Fruit fly (Drosophila melanogaster): ENCODE results near the gene spi.
A peak's percentile ranks its signal among the peaks of the same experiment; 100 is the strongest.

The spi gene

DNA sequence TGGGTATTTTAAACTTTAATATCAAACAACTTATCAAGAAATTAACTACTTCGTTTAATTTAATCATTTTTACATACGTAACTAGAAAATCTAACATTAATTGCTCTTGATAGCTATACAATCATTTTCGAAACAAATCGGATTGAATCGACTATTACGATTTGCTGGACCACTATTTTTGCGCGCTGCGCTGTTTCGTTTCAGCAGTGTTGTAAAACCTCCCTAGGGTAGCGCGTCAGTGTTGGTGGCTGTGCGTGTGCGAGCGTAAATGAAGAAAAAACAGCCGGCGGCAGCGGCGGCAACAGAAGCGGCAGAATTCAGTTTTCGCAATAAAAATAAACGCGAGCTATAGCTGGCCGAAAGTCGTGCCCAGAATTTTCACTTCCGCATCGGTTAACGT lies 43.9 kb downstream of the spi start, which contains the start of gene CG33116 (continued):
- peak; percentile 43 for TF ChIP-seq kah (GFP tag; optimal IDR thresholded peaks at IDR 0.05)
- peak; percentile 41 for TF ChIP-seq CG15479 (GFP tag; optimal IDR thresholded peaks at IDR 0.05)
- TF ChIP-seq NC2α (GFP tag; optimal IDR thresholded peaks at IDR 0.05): peak; percentile 76
- peak; percentile 81 for TF ChIP-seq CG12155 (GFP tag; optimal IDR thresholded peaks at IDR 0.05)
- TF ChIP-seq CG13287 (GFP tag; IDR thresholded peaks at IDR 0.05; ENCODE audit: partially characterized antibody): peak; percentile 54
- peak; percentile 78 for TF ChIP-seq seq (GFP tag; IDR thresholded peaks at IDR 0.05)
- TF ChIP-seq Jarid2 (GFP tag; optimal IDR thresholded peaks at IDR 0.05): peak; percentile 40
- TF ChIP-seq ATbp (GFP tag; optimal IDR thresholded peaks at IDR 0.05): peak; percentile 75
- peak; percentile 71 for TF ChIP-seq CG4617 (GFP tag; optimal IDR thresholded peaks at IDR 0.05; ENCODE audit: borderline replicate concordance)
- 0 out of 4 replicates have a peak, but pooled peaks have one; percentile 46 for TF ChIP-seq chinmo (GFP tag; IDR thresholded peaks at IDR 0.05; ENCODE audit: partially characterized antibody)
- peak; percentile 76 for TF ChIP-seq CG10209 (GFP tag; optimal IDR thresholded peaks at IDR 0.05)
- peak; percentile 23 for TF ChIP-seq pfk (GFP tag; optimal IDR thresholded peaks at IDR 0.05)
- TF ChIP-seq twi (tag; optimal IDR thresholded peaks at IDR 0.05): peak; percentile 64
- TF ChIP-seq br (optimal IDR thresholded peaks at IDR 0.05): no peak
- peak; percentile 76; the same call in 2 of the 3 replicates for TF ChIP-seq CG11695 (GFP tag; IDR thresholded peaks at IDR 0.05)
- TF ChIP-seq dmrt99B (tag; optimal IDR thresholded peaks at IDR 0.05): peak; percentile 86
- TF ChIP-seq fd64A (GFP tag; optimal IDR thresholded peaks at IDR 0.05): peak; percentile 34
- TF ChIP-seq CG33213 (GFP tag; optimal IDR thresholded peaks at IDR 0.05): peak; percentile 83
- peak; percentile 65 for TF ChIP-seq CG9817 (tag; optimal IDR thresholded peaks at IDR 0.05)
- peak; percentile 72 for TF ChIP-seq CG6813 (GFP tag; optimal IDR thresholded peaks at IDR 0.05)
- TF ChIP-seq tx (GFP tag; optimal IDR thresholded peaks at IDR 0.05): peak; percentile 79
- TF ChIP-seq nmo (GFP tag; optimal IDR thresholded peaks at IDR 0.05): peak; percentile 83
- peak; percentile 37; the same call in 1 of the 2 replicates for TF ChIP-seq dimm (GFP tag; IDR thresholded peaks at IDR 0.05)
- TF ChIP-seq CG4424 (GFP tag; optimal IDR thresholded peaks at IDR 0.05): peak; percentile 86
- no peak for TF ChIP-seq CG7928 (GFP tag; optimal IDR thresholded peaks at IDR 0.05)
- peak; percentile 20 for TF ChIP-seq corto (GFP tag; optimal IDR thresholded peaks at IDR 0.05)
- TF ChIP-seq CG1024 (GFP tag; IDR thresholded peaks at IDR 0.05): peak; percentile 63
- 0 out of 3 replicates have a peak, but pooled peaks have one; percentile 34 for TF ChIP-seq knrl (GFP tag; IDR thresholded peaks at IDR 0.05; ENCODE audit: partially characterized antibody)
- TF ChIP-seq CG4707 (GFP tag; optimal IDR thresholded peaks at IDR 0.05): peak; percentile 52
- peak; percentile 87 for TF ChIP-seq tin (GFP tag; optimal IDR thresholded peaks at IDR 0.05)
- peak; percentile 82 for TF ChIP-seq Hr3 (GFP tag; optimal IDR thresholded peaks at IDR 0.05)
- peak; percentile 83 for TF ChIP-seq trem (tag; optimal IDR thresholded peaks at IDR 0.05)
- peak; percentile 78 for TF ChIP-seq CG18476 (GFP tag; optimal IDR thresholded peaks at IDR 0.05)
- no peak for TF ChIP-seq tll (GFP tag; optimal IDR thresholded peaks at IDR 0.05)
- TF ChIP-seq Rx (GFP tag; IDR thresholded peaks at IDR 0.05): peak; percentile 65
- peak; percentile 81 for TF ChIP-seq onecut (GFP tag; IDR thresholded peaks at IDR 0.05)
- peak in 1 of 3 experiments; percentile 85 for TF ChIP-seq lola (GFP tag; optimal IDR thresholded peaks at IDR 0.05)
- TF ChIP-seq psq (GFP tag; optimal IDR thresholded peaks at IDR 0.05): peak; percentile 46
- peak; percentile 47 for TF ChIP-seq CG34224 (GFP tag; IDR thresholded peaks at IDR 0.05; ENCODE audit: partially characterized antibody)
- no peak for TF ChIP-seq GATAe (GFP tag; conservative IDR thresholded peaks at IDR 0.05)
- TF ChIP-seq CG8388 (GFP tag; optimal IDR thresholded peaks at IDR 0.05): peak; percentile 77
- TF ChIP-seq Dbx (GFP tag; IDR thresholded peaks at IDR 0.05): peak; percentile 77; the same call in 2 of the 3 replicates
- peak; percentile 75 for TF ChIP-seq CG4820 (GFP tag; optimal IDR thresholded peaks at IDR 0.05)
- TF ChIP-seq CG17568 (GFP tag; optimal IDR thresholded peaks at IDR 0.05): peak; percentile 72
- peak; percentile 88 for TF ChIP-seq CG8290 (GFP tag; optimal IDR thresholded peaks at IDR 0.05)
- TF ChIP-seq CG8290 (tag; optimal IDR thresholded peaks at IDR 0.05): peak; percentile 42 to 93
- TF ChIP-seq Dip3 (GFP tag; optimal IDR thresholded peaks at IDR 0.05): peak; percentile 85
- TF ChIP-seq nerfin-2 (GFP tag; IDR thresholded peaks at IDR 0.05; ENCODE audit: partially characterized antibody): 0 out of 2 replicates have a peak, but pooled peaks have one; percentile 15
- no peak for TF ChIP-seq abd-A (tag; optimal IDR thresholded peaks at IDR 0.05)
